Worm (Caenorhabditis elegans): ENCODE data around the gene spp-28.

DNA sequence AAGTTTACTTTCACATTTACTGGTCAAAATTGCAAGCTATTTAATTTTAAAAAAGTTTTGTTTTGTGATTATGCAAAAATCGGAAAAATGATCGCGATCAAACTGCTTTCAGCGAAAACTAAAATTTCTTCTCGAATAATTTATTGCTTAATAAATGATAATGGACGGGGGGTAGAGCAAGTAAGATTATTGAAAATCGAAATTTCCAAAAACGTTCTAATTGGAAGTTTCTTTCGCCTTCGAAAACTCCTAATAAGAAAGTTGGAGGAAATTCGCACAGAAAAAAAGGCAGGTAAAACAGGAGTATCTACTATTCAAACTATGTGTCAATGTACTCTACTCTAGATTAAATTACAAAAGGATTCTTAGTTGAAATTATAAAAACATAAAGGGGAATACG lies 17.9 kb downstream of the spp-28 start:
- no peak for TF ChIP-seq nfya-1 (tag; optimal IDR thresholded peaks at IDR 0.05)
- TF ChIP-seq F13H6.1 (tag; optimal IDR thresholded peaks at IDR 0.05), result no peak
- TF ChIP-seq unc-86 (tag; optimal IDR thresholded peaks at IDR 0.05), result no peak
- TF ChIP-seq elt-2 (tag; optimal IDR thresholded peaks at IDR 0.05), result no peak
- TF ChIP-seq odd-2 (tag; optimal IDR thresholded peaks at IDR 0.05), result no peak
- no peak for TF ChIP-seq ets-4 (tag; optimal IDR thresholded peaks at IDR 0.05)
- no peak for TF ChIP-seq ama-1 (optimal IDR thresholded peaks at IDR 0.05)
